Worm (Caenorhabditis elegans) whole organism, young adult: ENCODE data around the gene fipr-25.

Experiments used
- F55B11.4 ChIP-seq: sonication (generic microtip); optimal IDR thresholded peaks from 2 replicates; lab custom pipeline; 2016; ENCODE audit warnings: missing compliant biosample characterization, missing genetic modification characterization, borderline replicate concordance; ENCODE audit not compliant: insufficient read depth
- bed-1 ChIP-seq: fragments of 200-800 bp; sonication (Bioruptor generic); IDR thresholded peaks from 2 replicates; pipeline ENCODE4 v1.3.6; 2022; ENCODE audit warnings: missing genetic modification reagents, missing genetic modification characterization, missing compliant biosample characterization
- cebp-2 ChIP-seq: fragments of 200-800 bp; sonication (Bioruptor generic); IDR thresholded peaks from 2 replicates; pipeline ENCODE4 v1.3.6; 2022; ENCODE audit warnings: missing genetic modification characterization, missing compliant biosample characterization
- gei-17 ChIP-seq: fragments of 200-800 bp; sonication (Bioruptor generic); optimal IDR thresholded peaks from 2 replicates; lab custom pipeline; 2018; ENCODE audit warnings: mild to moderate bottlenecking, missing genetic modification characterization, missing compliant biosample characterization
- lsy-27 ChIP-seq: sonication (generic microtip); optimal IDR thresholded peaks from 2 replicates; lab custom pipeline; 2017; ENCODE audit warnings: missing genetic modification characterization, mild to moderate bottlenecking, missing compliant biosample characterization, antibody characterized with exemption, missing genotype, borderline replicate concordance; ENCODE audit not compliant: insufficient read depth
- pha-4 ChIP-seq: fragments of 150-350 bp; sonication (generic microtip); optimal IDR thresholded peaks from 2 replicates; lab custom pipeline; 2014; ENCODE audit warnings: missing biosample characterization, missing genetic modification reagents, missing genetic modification characterization
- ztf-25 ChIP-seq: fragments of 200-800 bp; sonication (Bioruptor generic); IDR thresholded peaks from 2 replicates; pipeline ENCODE4 v1.3.6; 2022; ENCODE audit warnings: missing genetic modification reagents, missing genetic modification characterization, missing compliant biosample characterization

DNA sequence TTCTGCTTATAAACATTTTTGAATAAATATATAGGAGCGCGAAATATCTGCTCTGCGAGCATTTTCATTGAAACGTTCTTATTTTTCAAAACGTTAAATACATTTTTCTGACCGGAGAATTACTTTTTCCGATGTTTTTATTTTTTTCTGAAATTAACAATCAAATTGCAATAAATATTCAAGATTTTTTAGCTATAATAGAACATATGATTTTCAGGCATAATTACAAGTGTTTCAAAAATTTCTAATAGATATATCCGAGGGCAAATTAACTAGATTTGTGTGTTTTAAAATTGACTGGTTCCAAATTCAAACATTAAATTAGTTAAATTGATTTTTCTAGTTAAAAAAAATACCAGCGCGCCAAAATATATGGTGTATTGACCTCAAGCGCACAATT, 21.8 kb downstream of the fipr-25 start, which contains the start of gene T08B1.4:
- TF ChIP-seq ztf-25 (GFP tag; lab: Robert Waterston, UW) (no peak), pha-4 (tag; lab: Kevin White, UChicago) (no peak), gei-17 (GFP tag; lab: Kevin White, UChicago) (no peak), cebp-2 (GFP tag; lab: Robert Waterston, UW) (no peak), bed-1 (GFP tag; lab: Robert Waterston, UW) (no peak), lsy-27 (tag; lab: Kevin White, UChicago) (no peak), F55B11.4 (no peak)
